Worm (Caenorhabditis elegans): Measurements from ENCODE around the gene W05H9.2.
A peak's percentile ranks its signal among the peaks of the same experiment; 100 is the strongest.

Gene W05H9.2

ce11 chrX:6256430-6256829, 10.4 kb upstream of the W05H9.2 start (continued):
- no peak for TF ChIP-seq pax-3 (tag; optimal IDR thresholded peaks at IDR 0.05)
- no peak for TF ChIP-seq ztf-11 (tag; optimal IDR thresholded peaks at IDR 0.05)
- TF ChIP-seq alr-1 (tag; optimal IDR thresholded peaks at IDR 0.05; ENCODE audit: borderline replicate concordance), result no peak
- no peak for TF ChIP-seq zag-1 (tag; optimal IDR thresholded peaks at IDR 0.05)
- peak; percentile 42 for TF ChIP-seq lin-14 (GFP tag; optimal IDR thresholded peaks at IDR 0.05)
- TF ChIP-seq dpl-1 (GFP tag; optimal IDR thresholded peaks at IDR 0.05), result no peak
- TF ChIP-seq mef-2 (tag; optimal IDR thresholded peaks at IDR 0.05), result no peak
- TF ChIP-seq lin-39 (tag; optimal IDR thresholded peaks at IDR 0.05), result no peak
- no peak for TF ChIP-seq C34B4.2 (tag; optimal IDR thresholded peaks at IDR 0.05)
- no peak for TF ChIP-seq ces-1 (GFP tag; optimal IDR thresholded peaks at IDR 0.05)
- TF ChIP-seq skn-1 (tag; optimal IDR thresholded peaks at IDR 0.05), result no peak
- no peak for TF ChIP-seq unc-30 (tag; optimal IDR thresholded peaks at IDR 0.05)
- no peak for TF ChIP-seq mab-9 (GFP tag; IDR thresholded peaks at IDR 0.05)
- peak; percentile 78 for TF ChIP-seq elt-2 (tag; optimal IDR thresholded peaks at IDR 0.05)
- TF ChIP-seq pqm-1 (tag; optimal IDR thresholded peaks at IDR 0.05), result no peak
- TF ChIP-seq ceh-90 (tag; optimal IDR thresholded peaks at IDR 0.05), result no peak
- no peak for TF ChIP-seq nhr-47 (tag; optimal IDR thresholded peaks at IDR 0.05)
- TF ChIP-seq nhr-11 (tag; optimal IDR thresholded peaks at IDR 0.05), result no peak
- peak in 1 of 2 experiments; percentile 32 for TF ChIP-seq lin-35 (GFP tag; optimal IDR thresholded peaks at IDR 0.05)
- no peak for TF ChIP-seq C16A3.4 (tag; optimal IDR thresholded peaks at IDR 0.05)
- TF ChIP-seq elt-3 (tag; optimal IDR thresholded peaks at IDR 0.05), result no peak
- no peak for TF ChIP-seq ceh-63 (GFP tag; optimal IDR thresholded peaks at IDR 0.05)
- peak; percentile 11; the same call in 1 of the 2 replicates for TF ChIP-seq nhr-19 (GFP tag; conservative IDR thresholded peaks at IDR 0.05)
- no peak for TF ChIP-seq aha-1 (tag; optimal IDR thresholded peaks at IDR 0.05)
- TF ChIP-seq egl-13 (tag; optimal IDR thresholded peaks at IDR 0.05), result no peak
- no peak for TF ChIP-seq fkh-4 (tag; optimal IDR thresholded peaks at IDR 0.05; ENCODE audit: borderline replicate concordance)
- TF ChIP-seq swsn-7 (tag; optimal IDR thresholded peaks at IDR 0.05), result no peak
- TF ChIP-seq lin-13 (GFP tag; optimal IDR thresholded peaks at IDR 0.05), result no peak
- no peak for TF ChIP-seq sox-4 (tag; optimal IDR thresholded peaks at IDR 0.05)
- no peak for TF ChIP-seq ceh-88 (GFP tag; IDR thresholded peaks at IDR 0.05)
- TF ChIP-seq snu-23 (GFP tag; optimal IDR thresholded peaks at IDR 0.05), result peak; percentile 3
- TF ChIP-seq nhr-71 (tag; optimal IDR thresholded peaks at IDR 0.05), result peak; percentile 50
- TF ChIP-seq fkh-10 (GFP tag; optimal IDR thresholded peaks at IDR 0.05), result no peak
- no peak for TF ChIP-seq sptf-1 (tag; optimal IDR thresholded peaks at IDR 0.05)
- TF ChIP-seq sup-37 (GFP tag; optimal IDR thresholded peaks at IDR 0.05), result no peak
- TF ChIP-seq snpc-4 (tag; optimal IDR thresholded peaks at IDR 0.05), result no peak
- TF ChIP-seq aly-2 (tag; optimal IDR thresholded peaks at IDR 0.05), result no peak
- peak; percentile 31 for TF ChIP-seq ztf-4 (tag; optimal IDR thresholded peaks at IDR 0.05)
- no peak for TF ChIP-seq fkh-8 (tag; optimal IDR thresholded peaks at IDR 0.05)
- TF ChIP-seq ceh-82 (tag; optimal IDR thresholded peaks at IDR 0.05), result no peak
- no peak for TF ChIP-seq lin-15B (tag; optimal IDR thresholded peaks at IDR 0.05)
- TF ChIP-seq nhr-20 (tag; optimal IDR thresholded peaks at IDR 0.05), result peak; percentile 73
- no peak for TF ChIP-seq efl-1 (optimal IDR thresholded peaks at IDR 0.05)
- TF ChIP-seq efl-1 (GFP tag; optimal IDR thresholded peaks at IDR 0.05 in 1 of 2), result no peak
- TF ChIP-seq nhr-76 (tag; optimal IDR thresholded peaks at IDR 0.05), result no peak
- no peak for TF ChIP-seq unc-130 (tag; optimal IDR thresholded peaks at IDR 0.05)
- no peak for TF ChIP-seq blmp-1 (tag; optimal IDR thresholded peaks at IDR 0.05)
- no peak for TF ChIP-seq hlh-17 (GFP tag; optimal IDR thresholded peaks at IDR 0.05; ENCODE audit: borderline replicate concordance)
- no peak for TF ChIP-seq isw-1 (GFP tag; IDR thresholded peaks at IDR 0.05)
- no peak for TF ChIP-seq ceh-8 (GFP tag; optimal IDR thresholded peaks at IDR 0.05)
- no peak for TF ChIP-seq unc-86 (tag; optimal IDR thresholded peaks at IDR 0.05)
- no peak for TF ChIP-seq C04F5.9 (tag; optimal IDR thresholded peaks at IDR 0.05)
- no peak for TF ChIP-seq efl-3 (GFP tag; optimal IDR thresholded peaks at IDR 0.05)
- TF ChIP-seq hlh-4 (tag; optimal IDR thresholded peaks at IDR 0.05), result no peak

Measured in whole organism, L1 larva.